Fruit fly (Drosophila melanogaster) whole organism: ENCODE results near the gene CG6689.

Source experiments
- psq ChIP-seq: fragments of >200 bp; optimal IDR thresholded peaks from 2 replicates; lab custom pipeline; 2017
- usp ChIP-seq: fragments of >200 bp; optimal IDR thresholded peaks from 2 replicates; lab custom pipeline; 2017; ENCODE audit warnings: missing biosample characterization, missing genetic modification characterization, mixed read lengths

dm6 chr3R:11231705-11232261 is 11.9 kb upstream of the CG6689 start, which contains the start of the genes CG17187 and Dph3:
- TF ChIP-seq usp (GFP tag; lab: Kevin White, UChicago), result no peak
- no peak for TF ChIP-seq psq (lab: Kevin White, UChicago)
